Fruit fly (Drosophila melanogaster): Measurements from ENCODE around the gene Wdr81.
A peak's percentile ranks its signal among the peaks of the same experiment; 100 is the strongest.

The Wdr81 gene

DNA sequence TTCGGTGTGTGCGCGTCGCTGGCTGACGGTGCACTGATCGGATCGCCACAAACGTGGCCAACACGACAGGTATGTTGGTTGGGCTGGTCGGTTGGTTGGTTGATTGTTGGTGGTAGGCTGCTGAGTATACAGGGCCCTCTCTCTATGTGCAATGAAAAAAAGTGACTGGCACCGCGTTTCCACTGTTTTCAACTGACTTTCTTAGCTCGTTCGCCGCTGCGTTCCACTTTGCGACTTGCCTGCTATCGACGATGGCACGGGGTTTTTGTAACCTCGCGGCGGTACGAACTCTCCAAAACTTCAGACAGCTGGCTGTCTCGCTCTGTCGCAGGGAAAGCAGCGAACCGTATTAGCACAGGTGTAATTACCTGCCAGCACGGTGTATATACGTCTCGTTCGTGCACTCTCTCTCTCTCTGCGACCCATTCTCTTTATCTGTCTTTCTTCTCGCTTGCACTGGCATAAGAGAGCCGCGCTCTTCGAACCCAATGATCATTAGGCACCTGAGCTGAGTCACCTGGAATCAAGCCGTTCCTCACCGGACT is 49.8 kb downstream of the Wdr81 start (continued):
- peak; percentile 83 for TF ChIP-seq exex (tag; optimal IDR thresholded peaks at IDR 0.05)
- TF ChIP-seq ci (GFP tag; IDR thresholded peaks at IDR 0.05) = peak; percentile 77; the same call in 2 of the 3 replicates
- TF ChIP-seq CG12769 (tag; optimal IDR thresholded peaks at IDR 0.05) = peak; percentile 79
- TF ChIP-seq cwo (GFP tag; optimal IDR thresholded peaks at IDR 0.05) = peak; percentile 30
- TF ChIP-seq chm (GFP tag; IDR thresholded peaks at IDR 0.05) = peak; percentile 65
- TF ChIP-seq Optix (GFP tag; IDR thresholded peaks at IDR 0.05) = 0 out of 3 replicates have a peak, but pooled peaks have one; percentile 35
- TF ChIP-seq CG13287 (GFP tag; IDR thresholded peaks at IDR 0.05; ENCODE audit: partially characterized antibody) = peak; percentile 33; the same call in 1 of the 2 replicates
- no peak for TF ChIP-seq CG12744 (GFP tag; optimal IDR thresholded peaks at IDR 0.05)
- no peak for TF ChIP-seq ewg (GFP tag; optimal IDR thresholded peaks at IDR 0.05)
- TF ChIP-seq CG18619 (GFP tag; optimal IDR thresholded peaks at IDR 0.05) = no peak
- TF ChIP-seq CG17802 (tag; optimal IDR thresholded peaks at IDR 0.05) = no peak
- TF ChIP-seq Hr51 (GFP tag; optimal IDR thresholded peaks at IDR 0.05) = peak in 1 of 2 experiments; percentile 43
- peak; percentile 43 for TF ChIP-seq CG15479 (GFP tag; optimal IDR thresholded peaks at IDR 0.05)
- no peak for TF ChIP-seq zf30C (GFP tag; optimal IDR thresholded peaks at IDR 0.05)
- TF ChIP-seq klu (GFP tag; IDR thresholded peaks at IDR 0.05) = no peak
- TF ChIP-seq lmd (GFP tag; IDR thresholded peaks at IDR 0.05) = no peak
- TF ChIP-seq corto (GFP tag; optimal IDR thresholded peaks at IDR 0.05) = no peak
- no peak for TF ChIP-seq CG6813 (GFP tag; optimal IDR thresholded peaks at IDR 0.05)
- peak; percentile 47; the same call in 1 of the 2 replicates for TF ChIP-seq HLH3B (GFP tag; IDR thresholded peaks at IDR 0.05)
- TF ChIP-seq CG13624 (GFP tag; optimal IDR thresholded peaks at IDR 0.05) = peak; percentile 45
- TF ChIP-seq CG12942 (GFP tag; optimal IDR thresholded peaks at IDR 0.05) = no peak
- TF ChIP-seq Mad (GFP tag; optimal IDR thresholded peaks at IDR 0.05) = no peak
- no peak for TF ChIP-seq CG7556 (GFP tag; optimal IDR thresholded peaks at IDR 0.05)
- TF ChIP-seq NK7.1 (GFP tag; optimal IDR thresholded peaks at IDR 0.05) = no peak
- peak; percentile 88; the same call in 3 of the 4 replicates for TF ChIP-seq chinmo (GFP tag; IDR thresholded peaks at IDR 0.05; ENCODE audit: partially characterized antibody)
- no peak for TF ChIP-seq slp2 (GFP tag; optimal IDR thresholded peaks at IDR 0.05)
- TF ChIP-seq grn (GFP tag; optimal IDR thresholded peaks at IDR 0.05) = peak; percentile 77
- no peak for TF ChIP-seq wor (GFP tag; IDR thresholded peaks at IDR 0.05)
- peak; percentile 62 for TF ChIP-seq lab (GFP tag; optimal IDR thresholded peaks at IDR 0.05)
- TF ChIP-seq CG14965 (GFP tag; optimal IDR thresholded peaks at IDR 0.05; ENCODE audit: borderline replicate concordance) = no peak
- peak; percentile 56; the same call in 1 of the 3 replicates for TF ChIP-seq zfh1 (GFP tag; IDR thresholded peaks at IDR 0.05)
- no peak for TF ChIP-seq CG13775 (GFP tag; optimal IDR thresholded peaks at IDR 0.05)
- TF ChIP-seq CG11723 (GFP tag; optimal IDR thresholded peaks at IDR 0.05) = no peak
- TF ChIP-seq CG9932 (GFP tag; IDR thresholded peaks at IDR 0.05) = peak; percentile 35; the same call in 1 of the 2 replicates
- TF ChIP-seq mirr (GFP tag; optimal IDR thresholded peaks at IDR 0.05) = peak; percentile 67
- no peak for TF ChIP-seq Usf (GFP tag; optimal IDR thresholded peaks at IDR 0.05)
- peak; percentile 27; the same call in 1 of the 3 replicates for TF ChIP-seq CG16813 (GFP tag; IDR thresholded peaks at IDR 0.05; ENCODE audit: partially characterized antibody)
- TF ChIP-seq NfI (GFP tag; optimal IDR thresholded peaks at IDR 0.05) = no peak
- no peak for TF ChIP-seq hbn (GFP tag; IDR thresholded peaks at IDR 0.05; ENCODE audit: partially characterized antibody)
- TF ChIP-seq jumu (GFP tag; optimal IDR thresholded peaks at IDR 0.05) = no peak
- 0 out of 4 replicates have a peak, but pooled peaks have one; percentile 7 for TF ChIP-seq Gug (GFP tag; IDR thresholded peaks at IDR 0.05)
- no peak for TF ChIP-seq gro (GFP tag; optimal IDR thresholded peaks at IDR 0.05)
- peak; percentile 32 for TF ChIP-seq her (GFP tag; optimal IDR thresholded peaks at IDR 0.05)
- TF ChIP-seq Rx (GFP tag; IDR thresholded peaks at IDR 0.05) = no peak
- TF ChIP-seq HLH4C (GFP tag; IDR thresholded peaks at IDR 0.05; ENCODE audit: partially characterized antibody) = 0 out of 3 replicates have a peak, but pooled peaks have one; percentile 39
- TF ChIP-seq CG4707 (GFP tag; optimal IDR thresholded peaks at IDR 0.05) = no peak
- peak; percentile 40 for TF ChIP-seq CG12659 (GFP tag; optimal IDR thresholded peaks at IDR 0.05)
- peak; percentile 36 for TF ChIP-seq ac (GFP tag; optimal IDR thresholded peaks at IDR 0.05)
- TF ChIP-seq wek (GFP tag; optimal IDR thresholded peaks at IDR 0.05) = no peak
